Worm (Caenorhabditis elegans) whole organism, L3 larva: ENCODE results near the gene clc-28.

Experiments used
- R02D3.7 ChIP-seq: fragments of 150-350 bp; optimal IDR thresholded peaks from 2 replicates; lab custom pipeline; 2014; ENCODE audit warnings: missing biosample characterization, missing genetic modification characterization
- aly-2 ChIP-seq: fragments of 150-350 bp; optimal IDR thresholded peaks from 2 replicates; lab custom pipeline; 2014; ENCODE audit warnings: missing biosample characterization, missing genetic modification characterization
- ama-1 ChIP-seq: fragments of 150-350 bp; optimal IDR thresholded peaks from 2 replicates; lab custom pipeline; 2018
- ceh-16 ChIP-seq: sonication (generic microtip); optimal IDR thresholded peaks from 2 replicates; lab custom pipeline; 2017; ENCODE audit warnings: missing biosample characterization, missing genetic modification characterization
- ceh-28 ChIP-seq: fragments of 150-350 bp; optimal IDR thresholded peaks from 2 replicates; lab custom pipeline; 2014; ENCODE audit warnings: missing biosample characterization, missing genetic modification reagents, missing genetic modification characterization
- ceh-82 ChIP-seq: fragments of 150-350 bp; optimal IDR thresholded peaks from 2 replicates; lab custom pipeline; 2014; ENCODE audit warnings: missing biosample characterization, missing genetic modification characterization
- egl-27 ChIP-seq: sonication (generic microtip); optimal IDR thresholded peaks from 4 replicates; lab custom pipeline; 2017; ENCODE audit warnings: missing biosample characterization, missing genetic modification reagents, missing genetic modification characterization
- egl-5 ChIP-seq: fragments of 150-350 bp; optimal IDR thresholded peaks from 2 replicates; lab custom pipeline; 2017; ENCODE audit warnings: missing biosample characterization, missing genetic modification reagents, missing genetic modification characterization, inconsistent platforms
- elt-2 ChIP-seq: sonication (generic microtip); optimal IDR thresholded peaks from 2 replicates; lab custom pipeline; 2016; ENCODE audit warnings: missing genetic modification reagents, mild to moderate bottlenecking, missing genetic modification characterization, missing compliant biosample characterization
- eor-1 ChIP-seq, 2 experiments: fragments of 150-350 bp; optimal IDR thresholded peaks; 2 replicates each; lab custom pipeline; 2014 to 2018; ENCODE audit warnings: missing biosample characterization in 2 of 2, missing genetic modification characterization in 2 of 2
- fkh-10 ChIP-seq: sonication (generic microtip); optimal IDR thresholded peaks from 2 replicates; lab custom pipeline; 2017; ENCODE audit warnings: missing biosample characterization, missing genetic modification reagents, missing genetic modification characterization
- fkh-2 ChIP-seq: fragments of 150-350 bp; optimal IDR thresholded peaks from 2 replicates; lab custom pipeline; 2014; ENCODE audit warnings: missing biosample characterization, missing genetic modification reagents, missing genetic modification characterization
- fos-1 ChIP-seq: fragments of 150-350 bp; optimal IDR thresholded peaks from 2 replicates; lab custom pipeline; 2014; ENCODE audit warnings: missing biosample characterization, missing genetic modification characterization
- hmg-11 ChIP-seq: sonication (generic microtip); optimal IDR thresholded peaks from 2 replicates; lab custom pipeline; 2016; ENCODE audit warnings: missing genetic modification characterization, missing compliant biosample characterization
- mdl-1 ChIP-seq: fragments of 150-350 bp; optimal IDR thresholded peaks from 2 replicates; lab custom pipeline; 2014; ENCODE audit warnings: missing biosample characterization, missing genetic modification characterization
- mml-1 ChIP-seq: fragments of 150-350 bp; sonication (generic microtip); optimal IDR thresholded peaks from 3 replicates; lab custom pipeline; 2014; ENCODE audit warnings: missing biosample characterization, missing genetic modification characterization
- nfya-1 ChIP-seq: sonication (generic microtip); optimal IDR thresholded peaks from 2 replicates; lab custom pipeline; 2017; ENCODE audit warnings: missing genetic modification characterization, mild to moderate bottlenecking, missing compliant biosample characterization, antibody characterized with exemption, moderate library complexity; ENCODE audit not compliant: insufficient read depth
- nhr-11 ChIP-seq: fragments of 150-350 bp; optimal IDR thresholded peaks from 2 replicates; lab custom pipeline; 2014; ENCODE audit warnings: missing biosample characterization, missing genetic modification characterization
- nhr-23 ChIP-seq: fragments of 150-350 bp; optimal IDR thresholded peaks from 2 replicates; lab custom pipeline; 2014; ENCODE audit warnings: missing biosample characterization, missing genetic modification reagents, missing genetic modification characterization
- nhr-237 ChIP-seq: fragments of 150-350 bp; optimal IDR thresholded peaks from 2 replicates; lab custom pipeline; 2014; ENCODE audit warnings: missing biosample characterization, missing genetic modification characterization
- nhr-25 ChIP-seq: sonication (generic microtip); optimal IDR thresholded peaks from 2 replicates; lab custom pipeline; 2017; ENCODE audit warnings: missing biosample characterization, missing genetic modification characterization
- nhr-28 ChIP-seq: fragments of 150-350 bp; optimal IDR thresholded peaks from 2 replicates; lab custom pipeline; 2014; ENCODE audit warnings: missing biosample characterization, missing genetic modification characterization
- nhr-76 ChIP-seq: fragments of 150-350 bp; sonication (generic microtip); optimal IDR thresholded peaks from 5 replicates; lab custom pipeline; 2014; ENCODE audit warnings: missing biosample characterization, missing genetic modification characterization
- nhr-77 ChIP-seq: fragments of 150-350 bp; optimal IDR thresholded peaks from 2 replicates; lab custom pipeline; 2014; ENCODE audit warnings: missing biosample characterization, missing genetic modification characterization
- pha-4 ChIP-seq: fragments of 150-350 bp; optimal IDR thresholded peaks from 2 replicates; lab custom pipeline; 2014; ENCODE audit warnings: missing biosample characterization, missing genetic modification reagents, missing genetic modification characterization
- pqm-1 ChIP-seq: fragments of 150-350 bp; optimal IDR thresholded peaks from 2 replicates; lab custom pipeline; 2017; ENCODE audit warnings: missing biosample characterization, missing genetic modification characterization, inconsistent platforms
- sea-2 ChIP-seq: fragments of 150-350 bp; sonication (generic microtip); optimal IDR thresholded peaks from 4 replicates; lab custom pipeline; 2014; ENCODE audit warnings: missing biosample characterization, missing genetic modification reagents, missing genetic modification characterization
- unc-39 ChIP-seq: sonication (generic microtip); optimal IDR thresholded peaks from 4 replicates; lab custom pipeline; 2017; ENCODE audit warnings: missing biosample characterization, missing genetic modification characterization
- zag-1 ChIP-seq: fragments of 150-350 bp; optimal IDR thresholded peaks from 2 replicates; lab custom pipeline; 2014; ENCODE audit warnings: missing biosample characterization, missing genetic modification characterization

Gene clc-28

DNA sequence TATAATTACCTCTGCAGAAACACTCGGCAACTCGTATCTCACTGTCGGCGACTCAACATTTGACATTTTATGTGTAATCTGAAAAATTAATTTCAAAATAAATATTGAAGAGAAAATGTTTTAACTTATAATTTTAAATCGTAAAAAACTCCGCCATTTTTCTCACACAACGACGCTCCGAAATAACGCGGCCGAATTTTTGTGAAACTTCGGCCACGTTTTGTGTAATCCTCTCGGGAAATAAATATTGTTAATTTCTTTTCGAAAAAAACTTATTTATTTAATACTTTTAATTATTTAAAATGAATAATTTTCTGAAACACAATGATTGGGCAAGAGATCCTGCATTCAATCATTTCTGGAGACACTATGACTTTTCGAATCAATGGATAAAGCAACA is 31.9 kb downstream of the clc-28 start, which contains the start of the genes F10E9.7 and F10E9.5 (continued):
- TF ChIP-seq mml-1 (tag; lab: Kevin White, UChicago), result no peak
- TF ChIP-seq ceh-16, result no peak
- peak; percentile 58 for TF ChIP-seq ceh-82 (tag; lab: Kevin White, UChicago)
- peak; percentile 32 for TF ChIP-seq ceh-28 (tag; lab: Kevin White, UChicago)
- peak; percentile 53 for TF ChIP-seq elt-2 (tag; lab: Kevin White, UChicago)
- no peak for TF ChIP-seq aly-2
- TF ChIP-seq nhr-23 (tag; lab: Kevin White, UChicago), result peak; percentile 96
- TF ChIP-seq fkh-10, result peak; percentile 30
- TF ChIP-seq egl-5 (tag; lab: Kevin White, UChicago), result peak; percentile 68
- no peak for TF ChIP-seq fkh-2 (tag; lab: Kevin White, UChicago)
- peak; percentile 27 for TF ChIP-seq pqm-1 (tag; lab: Kevin White, UChicago)
- no peak for TF ChIP-seq nhr-77 (tag; lab: Kevin White, UChicago)
- no peak for TF ChIP-seq sea-2 (GFP tag; lab: Kevin White, UChicago)
- no peak for TF ChIP-seq nhr-28
- peak; percentile 55 for TF ChIP-seq R02D3.7 (tag; lab: Kevin White, UChicago)
- TF ChIP-seq pha-4 (tag; lab: Kevin White, UChicago), result peak; percentile 96
- no peak for TF ChIP-seq nhr-237
- TF ChIP-seq unc-39 (tag; lab: Kevin White, UChicago), result no peak

DNA sequence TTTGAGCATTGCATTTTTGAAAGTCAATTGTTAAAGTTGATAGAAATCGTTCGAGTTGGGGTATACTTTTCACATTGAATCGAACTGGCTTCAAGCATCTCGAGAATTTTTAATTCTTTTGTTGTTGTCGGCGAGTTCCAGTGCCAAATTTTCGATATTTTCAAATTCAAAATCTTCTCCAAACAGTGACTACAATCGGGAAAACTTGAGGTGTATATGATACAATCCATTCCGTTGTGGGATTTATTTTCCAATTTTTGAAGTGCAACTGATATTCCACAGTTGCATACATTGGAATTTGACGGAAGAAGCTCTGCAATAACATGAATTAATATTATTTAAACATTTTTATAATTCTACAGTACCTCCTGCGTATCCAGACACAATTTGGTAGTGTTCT is 33.5 kb downstream of the clc-28 start:
- TF ChIP-seq R02D3.7 (tag; lab: Kevin White, UChicago), result no peak
- TF ChIP-seq fkh-10, result no peak

DNA sequence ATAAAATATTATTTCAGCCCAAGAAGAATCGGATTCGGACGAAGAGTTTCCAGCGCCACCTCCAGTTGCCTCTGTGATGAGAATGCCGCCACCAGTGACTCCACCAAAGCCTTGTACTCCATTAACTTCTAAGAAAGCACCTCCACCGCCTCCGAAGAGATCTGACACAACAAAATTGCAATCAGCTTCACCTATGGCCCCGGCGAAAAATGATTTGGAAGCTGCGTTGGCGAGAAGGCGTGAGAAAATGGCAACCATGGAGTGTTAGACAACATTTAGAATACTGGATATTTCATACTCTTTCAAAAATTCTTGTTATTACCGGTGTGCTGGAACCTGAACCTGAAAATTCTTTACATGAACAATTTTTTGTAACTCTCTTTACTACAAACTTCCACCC is 34.0 kb downstream of the clc-28 start:
- TF ChIP-seq nhr-11 (no peak), egl-27 (tag; lab: Kevin White, UChicago) (no peak), zag-1 (tag; lab: Kevin White, UChicago) (no peak), fos-1 (tag; lab: Kevin White, UChicago) (no peak), mdl-1 (tag; lab: Kevin White, UChicago) (no peak), eor-1 (tag; optimal IDR thresholded peaks at IDR 0.05; lab: Kevin White, UChicago) (no peak), ama-1 (lab: Kevin White, UChicago) (no peak), R02D3.7 (tag; lab: Kevin White, UChicago) (no peak), elt-2 (tag; lab: Kevin White, UChicago) (no peak)
- TF ChIP-seq, all 47 proteins: peak for 0

DNA sequence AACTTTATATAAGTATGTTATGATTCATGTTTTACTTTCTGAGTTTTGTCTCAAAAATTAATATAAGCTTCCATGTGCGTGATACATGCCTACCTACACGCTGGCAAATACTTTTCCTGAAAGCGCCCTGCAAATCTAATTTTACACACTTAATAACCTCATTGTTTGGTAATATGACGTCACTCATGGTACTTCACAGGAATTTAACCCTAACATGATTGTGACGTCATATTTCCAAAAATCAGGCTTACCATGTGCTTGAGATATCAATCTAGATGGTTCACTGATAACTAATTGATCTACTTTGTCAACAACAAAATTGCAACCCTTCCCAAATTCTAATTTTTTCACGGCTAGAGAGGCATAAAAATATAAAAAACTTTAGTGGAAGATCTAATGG is 35.8 kb downstream of the clc-28 start:
- no peak for TF ChIP-seq nhr-25 (tag; lab: Kevin White, UChicago)
- no peak for TF ChIP-seq egl-27 (tag; lab: Kevin White, UChicago)
- TF ChIP-seq nfya-1 (tag; lab: Kevin White, UChicago), result no peak
- TF ChIP-seq, all 47 proteins: peak for 0

DNA sequence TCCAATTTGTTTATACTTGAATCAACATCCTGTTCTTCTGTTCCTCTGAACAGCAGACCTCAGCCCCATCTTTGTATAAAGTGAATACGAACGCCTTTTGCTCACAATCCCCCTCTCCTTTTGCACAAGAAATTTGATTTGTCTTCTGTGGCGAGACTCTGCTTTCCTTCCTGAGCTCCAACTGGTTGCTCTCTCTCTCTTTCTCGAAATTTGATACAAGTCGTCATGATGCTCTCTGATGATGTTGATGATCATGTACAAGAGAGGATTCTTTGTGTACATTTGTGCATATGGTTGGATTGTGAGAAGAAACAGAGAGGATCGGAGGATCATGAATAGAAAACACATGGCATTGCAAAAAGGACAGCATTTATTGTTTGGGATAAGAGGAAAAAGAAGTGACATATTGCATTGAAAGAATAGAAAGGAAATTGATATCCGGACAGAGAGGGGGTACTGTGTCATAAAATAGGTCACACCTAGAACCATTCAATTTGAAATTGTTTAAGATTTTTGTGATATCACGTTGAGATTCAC is 38.3 kb downstream of the clc-28 start:
- no peak for TF ChIP-seq mdl-1 (tag; lab: Kevin White, UChicago)
- no peak for TF ChIP-seq nfya-1 (tag; lab: Kevin White, UChicago)
- no peak for TF ChIP-seq ceh-16
- no peak for TF ChIP-seq hmg-11 (tag; lab: Kevin White, UChicago)

DNA sequence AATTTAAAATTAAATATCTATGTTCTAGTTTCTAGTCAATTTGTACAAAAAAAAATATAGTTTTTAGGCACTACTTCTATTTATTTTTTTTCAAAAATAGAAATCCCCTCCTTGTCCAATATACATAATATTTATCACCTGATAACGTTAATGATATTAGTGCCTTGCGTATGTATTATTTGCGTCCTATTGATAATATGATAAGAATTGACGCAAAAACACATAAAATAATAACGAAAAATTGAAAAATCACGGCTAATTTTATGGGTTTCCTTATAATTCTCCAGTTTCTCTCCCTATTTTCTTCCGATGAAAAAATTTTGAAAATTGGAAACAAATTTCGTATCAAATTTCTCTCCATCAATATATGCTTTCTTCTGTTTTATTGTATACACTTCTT is 39.5 kb downstream of the clc-28 start:
- TF ChIP-seq mml-1 (tag; lab: Kevin White, UChicago) (no peak), pqm-1 (tag; lab: Kevin White, UChicago) (peak; percentile 14), fkh-2 (tag; lab: Kevin White, UChicago) (no peak), pha-4 (tag; lab: Kevin White, UChicago) (peak; percentile 43), nhr-11 (no peak), elt-2 (tag; lab: Kevin White, UChicago) (peak; percentile 76), ama-1 (lab: Kevin White, UChicago) (no peak), nhr-76 (tag; lab: Kevin White, UChicago) (no peak)
